Fruit fly (Drosophila melanogaster) whole organism, embryonic: ENCODE results near the gene Pvf1.

Experiments used
- Antp ChIP-seq: fragments of 200-800 bp; sonication (Bioruptor generic); optimal IDR thresholded peaks from 3 replicates; lab custom pipeline; 2016; ENCODE audit warnings: missing biosample characterization, missing genetic modification characterization
- B-H1 ChIP-seq: fragments of 200-800 bp; sonication (Bioruptor generic); IDR thresholded peaks from 3 replicates; pipeline ENCODE4 v1.3.6; 2022; ENCODE audit warnings: missing biosample characterization, missing genetic modification characterization
- CG10321 ChIP-seq: fragments of 200-800 bp; sonication (Bioruptor generic); IDR thresholded peaks from 2 replicates; pipeline ENCODE4 v1.3.6; 2022; ENCODE audit warnings: missing biosample characterization, missing genetic modification characterization
- CG10565 ChIP-seq: fragments of 200-800 bp; sonication (Bioruptor generic); optimal IDR thresholded peaks from 3 replicates; lab custom pipeline; 2016; ENCODE audit warnings: missing biosample characterization, mild to moderate bottlenecking, missing genetic modification characterization
- CG14965 ChIP-seq: fragments of 200-800 bp; sonication (Bioruptor generic); optimal IDR thresholded peaks from 2 replicates; lab custom pipeline; 2016; ENCODE audit warnings: missing biosample characterization, missing genetic modification characterization, borderline replicate concordance
- CG16779 ChIP-seq: fragments of 200-800 bp; sonication (Bioruptor generic); IDR thresholded peaks from 2 replicates; pipeline ENCODE4 v1.3.6; 2022; ENCODE audit warnings: missing biosample characterization, missing genetic modification characterization
- CG16815 ChIP-seq: fragments of 200-800 bp; sonication (Bioruptor generic); optimal IDR thresholded peaks from 3 replicates; lab custom pipeline; 2017; ENCODE audit warnings: missing biosample characterization, mild to moderate bottlenecking, missing genetic modification characterization
- CG17328 ChIP-seq: fragments of 200-800 bp; sonication (Bioruptor generic); IDR thresholded peaks from 2 replicates; pipeline ENCODE4 v1.3.6; 2022; ENCODE audit warnings: missing biosample characterization, missing genetic modification characterization
- CG17829 ChIP-seq: fragments of 200-800 bp; optimal IDR thresholded peaks from 2 replicates; lab custom pipeline; 2019; ENCODE audit warnings: missing biosample characterization, mild to moderate bottlenecking, missing genetic modification characterization, moderate library complexity
- CG17912 ChIP-seq: fragments of 200-800 bp; sonication (Bioruptor generic); optimal IDR thresholded peaks from 2 replicates; lab custom pipeline; 2018; ENCODE audit warnings: missing biosample characterization, mild to moderate bottlenecking, missing genetic modification characterization
- CG2129 ChIP-seq: fragments of 200-800 bp; sonication (Bioruptor generic); IDR thresholded peaks from 2 replicates; pipeline ENCODE4 v1.3.6; 2022; ENCODE audit warnings: missing biosample characterization, missing genetic modification characterization; ENCODE audit not compliant: partially characterized antibody
- CG2199 ChIP-seq: fragments of 200-800 bp; sonication (Bioruptor generic); IDR thresholded peaks from 3 replicates; pipeline ENCODE4 v1.3.6; 2022; ENCODE audit warnings: missing biosample characterization, missing genetic modification characterization
- CG31388 ChIP-seq: fragments of 200-800 bp; sonication (Bioruptor generic); optimal IDR thresholded peaks from 2 replicates; lab custom pipeline; 2016; ENCODE audit warnings: missing biosample characterization, missing genetic modification characterization
- CG3281 ChIP-seq: fragments of 200-800 bp; sonication (Bioruptor generic); optimal IDR thresholded peaks from 3 replicates; lab custom pipeline; 2017; ENCODE audit warnings: missing biosample characterization, mild to moderate bottlenecking, missing genetic modification characterization
- CG3838 ChIP-seq: fragments of 200-800 bp; sonication (Bioruptor generic); optimal IDR thresholded peaks from 3 replicates; lab custom pipeline; 2016; ENCODE audit warnings: missing biosample characterization, missing genetic modification characterization
- CG8359 ChIP-seq: fragments of 200-800 bp; sonication (Bioruptor generic); optimal IDR thresholded peaks from 2 replicates; lab custom pipeline; 2017; ENCODE audit warnings: missing biosample characterization, mild to moderate bottlenecking, missing genetic modification characterization, borderline replicate concordance
- CHES-1-like ChIP-seq: fragments of 200-800 bp; sonication (Bioruptor generic); optimal IDR thresholded peaks from 2 replicates; lab custom pipeline; 2016; ENCODE audit warnings: missing biosample characterization, missing genetic modification characterization
- Dad ChIP-seq: fragments of 200-800 bp; sonication (Bioruptor generic); optimal IDR thresholded peaks from 3 replicates; lab custom pipeline; 2016; ENCODE audit warnings: missing biosample characterization, missing genetic modification characterization
- Deaf1 ChIP-seq: fragments of 200-800 bp; optimal IDR thresholded peaks from 3 replicates; lab custom pipeline; 2019; ENCODE audit warnings: missing biosample characterization, mild to moderate bottlenecking, missing genetic modification characterization, moderate library complexity
- Dref ChIP-seq: fragments of 200-800 bp; sonication (Bioruptor generic); IDR thresholded peaks from 2 replicates; pipeline ENCODE4 v1.3.6; 2022; ENCODE audit warnings: missing biosample characterization, missing genetic modification characterization
- Elba2 ChIP-seq: fragments of 200-800 bp; sonication (Bioruptor generic); optimal IDR thresholded peaks from 3 replicates; lab custom pipeline; 2016; ENCODE audit warnings: missing biosample characterization, missing genetic modification characterization
- Hmx ChIP-seq: fragments of 200-800 bp; sonication (Bioruptor generic); optimal IDR thresholded peaks from 2 replicates; lab custom pipeline; 2016; ENCODE audit warnings: missing biosample characterization, missing genetic modification characterization
- MBD-R2 ChIP-seq: fragments of 200-800 bp; sonication (Bioruptor generic); IDR thresholded peaks from 2 replicates; pipeline ENCODE4 v1.3.6; 2022; ENCODE audit warnings: missing biosample characterization, missing genetic modification characterization
- Max ChIP-seq: fragments of 200-800 bp; sonication (Bioruptor generic); optimal IDR thresholded peaks from 2 replicates; lab custom pipeline; 2016; ENCODE audit warnings: missing biosample characterization, mild to moderate bottlenecking, missing genetic modification characterization
- Ptx1 ChIP-seq: fragments of 200-800 bp; sonication (Bioruptor generic); IDR thresholded peaks from 2 replicates; pipeline ENCODE4 v1.3.6; 2022; ENCODE audit warnings: missing biosample characterization, missing genetic modification characterization
- Scr ChIP-seq: fragments of 200-800 bp; sonication (Bioruptor generic); IDR thresholded peaks from 2 replicates; pipeline ENCODE4 v1.3.6; 2022; ENCODE audit warnings: missing biosample characterization, missing genetic modification characterization; ENCODE audit not compliant: partially characterized antibody
- Sox100B ChIP-seq: fragments of 200-800 bp; sonication (Bioruptor generic); optimal IDR thresholded peaks from 3 replicates; lab custom pipeline; 2018; ENCODE audit warnings: missing biosample characterization, mild to moderate bottlenecking, missing genetic modification characterization
- Taf1 ChIP-seq: fragments of 200-800 bp; sonication (Bioruptor generic); IDR thresholded peaks from 2 replicates; pipeline ENCODE4 v1.3.6; 2022; ENCODE audit warnings: missing biosample characterization, missing genetic modification characterization
- abd-A ChIP-seq: fragments of 200-800 bp; sonication (Bioruptor generic); optimal IDR thresholded peaks from 3 replicates; lab custom pipeline; 2019; ENCODE audit warnings: missing biosample characterization, mild to moderate bottlenecking, missing genetic modification characterization, moderate library complexity
- ara ChIP-seq: fragments of 200-800 bp; sonication (Bioruptor generic); IDR thresholded peaks from 2 replicates; pipeline ENCODE4 v1.3.6; 2022; ENCODE audit warnings: missing biosample characterization, missing genetic modification characterization
- ase ChIP-seq: fragments of 200-800 bp; sonication (Bioruptor generic); IDR thresholded peaks from 3 replicates; pipeline ENCODE4 v1.3.6; 2022; ENCODE audit warnings: missing biosample characterization, missing genetic modification characterization
- cato ChIP-seq: fragments of 200-800 bp; sonication (Bioruptor generic); optimal IDR thresholded peaks from 2 replicates; lab custom pipeline; 2016; ENCODE audit warnings: missing biosample characterization, missing genetic modification characterization, borderline replicate concordance
- da ChIP-seq: fragments of 200-800 bp; sonication (Bioruptor generic); optimal IDR thresholded peaks from 2 replicates; lab custom pipeline; 2016; ENCODE audit warnings: missing biosample characterization, missing genetic modification characterization
- disco-r ChIP-seq: fragments of 200-800 bp; sonication (Bioruptor generic); optimal IDR thresholded peaks from 2 replicates; lab custom pipeline; 2016; ENCODE audit warnings: missing biosample characterization, missing genetic modification characterization
- gem ChIP-seq: fragments of 200-800 bp; sonication (Bioruptor generic); optimal IDR thresholded peaks from 2 replicates; lab custom pipeline; 2019; ENCODE audit warnings: missing biosample characterization, mild to moderate bottlenecking, missing genetic modification characterization, moderate library complexity
- insv ChIP-seq, 2 experiments: fragments of 200-800 bp; sonication (Bioruptor generic); optimal IDR thresholded peaks; 3 replicates each; lab custom pipeline; 2016 to 2018; ENCODE audit warnings: missing biosample characterization in 2 of 2, missing genetic modification characterization in 2 of 2
- klu ChIP-seq: fragments of 200-800 bp; sonication (Bioruptor generic); IDR thresholded peaks from 2 replicates; pipeline ENCODE4 v1.3.6; 2022; ENCODE audit warnings: missing biosample characterization, missing genetic modification characterization
- lilli ChIP-seq: fragments of 200-800 bp; sonication (Bioruptor generic); optimal IDR thresholded peaks from 3 replicates; lab custom pipeline; 2016; ENCODE audit warnings: missing biosample characterization, missing genetic modification characterization
- lov ChIP-seq, 2 experiments: fragments of 200-800 bp in 1 of 2; fragments of >200 bp in 1 of 2; sonication (Bioruptor generic) in 1 of 2; IDR thresholded peaks in 1 of 2; optimal IDR thresholded peaks in 1 of 2; 2 replicates in 1 of 2; 3 replicates in 1 of 2; pipeline versions ENCODE4 v1.3.6 to Lab custom; 2017 to 2022; ENCODE audit warnings: missing biosample characterization in 1 of 2, missing genetic modification characterization in 1 of 2
- luna ChIP-seq: fragments of 200-800 bp; sonication (Bioruptor generic); optimal IDR thresholded peaks from 2 replicates; lab custom pipeline; 2016; ENCODE audit warnings: missing biosample characterization, missing genetic modification characterization
- mirr ChIP-seq: fragments of 200-800 bp; sonication (Bioruptor generic); optimal IDR thresholded peaks from 3 replicates; lab custom pipeline; 2018; ENCODE audit warnings: missing biosample characterization, mild to moderate bottlenecking, missing genetic modification characterization
- mld ChIP-seq: fragments of 200-800 bp; sonication (Bioruptor generic); IDR thresholded peaks from 3 replicates; pipeline ENCODE4 v1.3.6; 2022; ENCODE audit warnings: missing biosample characterization, missing genetic modification characterization; ENCODE audit not compliant: partially characterized antibody
- odd ChIP-seq: fragments of 200-800 bp; sonication (Bioruptor generic); optimal IDR thresholded peaks from 2 replicates; lab custom pipeline; 2017; ENCODE audit warnings: missing biosample characterization, mild to moderate bottlenecking, missing genetic modification characterization
- peb ChIP-seq: fragments of 200-800 bp; sonication (Bioruptor generic); IDR thresholded peaks from 2 replicates; pipeline ENCODE4 v1.3.6; 2022; ENCODE audit warnings: missing biosample characterization, missing genetic modification characterization
- phol ChIP-seq: fragments of 200-800 bp; sonication (Bioruptor generic); optimal IDR thresholded peaks from 3 replicates; lab custom pipeline; 2018; ENCODE audit warnings: missing biosample characterization, mild to moderate bottlenecking, missing genetic modification characterization, moderate library complexity
- sc ChIP-seq, 3 experiments: fragments of >200 bp in 2 of 3; fragments of 200-800 bp in 1 of 3; sonication (Bioruptor generic) in 1 of 3; optimal IDR thresholded peaks; 2 replicates in 2 of 3; 3 replicates in 1 of 3; lab custom pipeline; 2017; ENCODE audit warnings: mild to moderate bottlenecking in 1 of 3, missing biosample characterization in 1 of 3, missing genetic modification characterization in 1 of 3, missing genetic modification reagents in 1 of 3
- sisA ChIP-seq: fragments of 200-800 bp; sonication (Bioruptor generic); IDR thresholded peaks from 2 replicates; pipeline ENCODE4 v1.3.6; 2022; ENCODE audit warnings: missing biosample characterization, missing genetic modification characterization
- tin ChIP-seq: fragments of 200-800 bp; sonication (Bioruptor generic); optimal IDR thresholded peaks from 3 replicates; lab custom pipeline; 2016; ENCODE audit warnings: missing biosample characterization, missing genetic modification characterization
- zf30C ChIP-seq: fragments of 200-800 bp; sonication (Bioruptor generic); optimal IDR thresholded peaks from 3 replicates; lab custom pipeline; 2018; ENCODE audit warnings: missing biosample characterization, mild to moderate bottlenecking, missing genetic modification characterization

Gene Pvf1

dm6 chrX:18848338-18849021 is 16.0 kb downstream of the Pvf1 start, which contains the start of gene shop (continued):
- peak; percentile 59 for TF ChIP-seq mirr
- peak; percentile 90 for TF ChIP-seq CG3281 (GFP tag; lab: Kevin White, UChicago)
- TF ChIP-seq Deaf1, result peak; percentile 68
- no peak for TF ChIP-seq sc (optimal IDR thresholded peaks at IDR 0.05; lab: Kevin White, UChicago)
- peak; percentile 63 for TF ChIP-seq sc (GFP tag; optimal IDR thresholded peaks at IDR 0.05; lab: Kevin White, UChicago)
- TF ChIP-seq lilli (GFP tag; lab: Kevin White, UChicago), result peak; percentile 84
- TF ChIP-seq abd-A, result no peak
- peak; percentile 52 for TF ChIP-seq Dref (GFP tag; lab: Robert Waterston, UW)
- TF ChIP-seq Ptx1, result peak; percentile 80
- peak; percentile 71; the same call in 1 of the 3 replicates for TF ChIP-seq ase (GFP tag; lab: Robert Waterston, UW)
- peak; percentile 83 for TF ChIP-seq sisA
- TF ChIP-seq CG17328 (GFP tag; lab: Robert Waterston, UW), result peak; percentile 62
- peak; percentile 47 for TF ChIP-seq CG8359 (GFP tag; lab: Kevin White, UChicago)
- TF ChIP-seq klu, result peak; percentile 60; the same call in 1 of the 2 replicates
- peak; percentile 75 for TF ChIP-seq cato
- peak; percentile 89 for TF ChIP-seq phol
- TF ChIP-seq Taf1 (GFP tag; lab: Robert Waterston, UW), result no peak
- peak; percentile 92 for TF ChIP-seq Sox100B (GFP tag; lab: Kevin White, UChicago)
- peak; percentile 20 for TF ChIP-seq CG10565 (GFP tag; lab: Kevin White, UChicago)
- TF ChIP-seq Elba2 (GFP tag; lab: Kevin White, UChicago), result no peak
- 0 out of 3 replicates have a peak, but pooled peaks have one; percentile 16 for TF ChIP-seq B-H1 (GFP tag; lab: Robert Waterston, UW)
- peak; percentile 57 for TF ChIP-seq ara
- peak; percentile 54; the same call in 1 of the 2 replicates for TF ChIP-seq MBD-R2 (GFP tag; lab: Robert Waterston, UW)
- peak; percentile 82 for TF ChIP-seq tin (GFP tag; lab: Kevin White, UChicago)
- peak; percentile 71 for TF ChIP-seq odd (GFP tag; lab: Kevin White, UChicago)
- TF ChIP-seq CG2129 (GFP tag; lab: Robert Waterston, UW), result no peak
- no peak for TF ChIP-seq CG10321
- TF ChIP-seq gem (tag; lab: Kevin White, UChicago), result peak; percentile 93
- no peak for TF ChIP-seq zf30C (GFP tag; lab: Kevin White, UChicago)
- no peak for TF ChIP-seq CG16779
- TF ChIP-seq Antp (GFP tag; lab: Kevin White, UChicago), result peak; percentile 43
- peak; percentile 52 for TF ChIP-seq CHES-1-like (GFP tag; lab: Kevin White, UChicago)
- peak; percentile 54 for TF ChIP-seq CG31388 (GFP tag; lab: Kevin White, UChicago)
- no peak for TF ChIP-seq luna (GFP tag; lab: Kevin White, UChicago)
- TF ChIP-seq CG2199, result no peak
- no peak for TF ChIP-seq CG14965 (GFP tag; lab: Kevin White, UChicago)
- TF ChIP-seq Scr (GFP tag; lab: Robert Waterston, UW), result peak; percentile 38
- peak; percentile 78 for TF ChIP-seq CG16815 (GFP tag; lab: Kevin White, UChicago)
- TF ChIP-seq insv (GFP tag; optimal IDR thresholded peaks at IDR 0.05; lab: Kevin White, UChicago), result peak in 1 of 2 experiments; percentile 51
- TF ChIP-seq da (GFP tag; lab: Kevin White, UChicago), result no peak
- peak; percentile 72 for TF ChIP-seq CG17912
- TF ChIP-seq mld (GFP tag; lab: Robert Waterston, UW), result no peak
- no peak for TF ChIP-seq peb (GFP tag; lab: Robert Waterston, UW)
- peak; percentile 21 for TF ChIP-seq Dad
- peak; percentile 72 for TF ChIP-seq Max (GFP tag; lab: Kevin White, UChicago)
- TF ChIP-seq CG17829, result peak; percentile 85
- TF ChIP-seq lov (optimal IDR thresholded peaks at IDR 0.05; lab: Kevin White, UChicago), result no peak
- no peak for TF ChIP-seq lov (GFP tag; IDR thresholded peaks at IDR 0.05; lab: Robert Waterston, UW)
- no peak for TF ChIP-seq disco-r
- peak; percentile 57 for TF ChIP-seq Hmx (GFP tag; lab: Kevin White, UChicago)
- peak; percentile 63 for TF ChIP-seq CG3838
